Fruit fly (Drosophila melanogaster): ENCODE data around the gene CG42638.

The CG42638 gene

DNA sequence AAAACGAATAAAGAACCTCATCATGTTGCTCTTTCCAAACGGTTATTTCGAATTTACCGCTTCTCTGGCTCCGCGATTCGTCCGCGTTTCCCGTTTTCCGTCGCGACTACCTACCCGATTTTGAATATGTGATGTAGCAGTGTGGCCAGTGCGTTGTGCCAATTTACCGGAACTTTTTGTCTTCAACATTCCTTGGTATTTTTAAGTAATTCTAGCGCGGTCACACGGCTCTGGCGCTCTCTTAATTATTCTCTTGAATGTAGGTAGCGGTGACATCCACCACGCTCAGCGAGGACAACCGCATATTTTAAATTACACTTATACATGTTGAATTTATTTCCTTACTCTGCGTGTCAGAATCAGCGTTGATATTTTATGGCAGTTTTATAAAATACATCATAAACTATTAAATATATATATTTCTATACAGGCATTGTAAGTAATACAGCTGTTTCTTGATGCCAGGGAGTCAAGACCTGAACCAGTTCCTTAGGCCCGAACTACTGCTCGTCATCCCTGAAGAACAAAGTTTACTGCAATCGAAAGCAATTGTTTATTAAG, 44.0 kb upstream of the CG42638 start, which contains the start of the genes CG42637, Gyc76C and SREBP:
Gene CG42637 (minus strand): TSS at position 132 of the 561 bp plus-strand sequence.
Gene Gyc76C (minus strand): TSS at position 132 of the 561 bp plus-strand sequence.
Gene SREBP (plus strand): TSS at position 498 of the 561 bp plus-strand sequence.
- peak; percentile 20 for TF ChIP-seq rgr (GFP tag; optimal IDR thresholded peaks at IDR 0.05)
- TF ChIP-seq brk (GFP tag; optimal IDR thresholded peaks at IDR 0.05) = peak; percentile 83
- no peak for TF ChIP-seq Myc (optimal IDR thresholded peaks at IDR 0.05)
- peak; percentile 37 for TF ChIP-seq HLH106 (tag; optimal IDR thresholded peaks at IDR 0.05)
- peak; percentile 52 for TF ChIP-seq Dif (GFP tag; optimal IDR thresholded peaks at IDR 0.05; ENCODE audit: partially characterized antibody)
- TF ChIP-seq tai (GFP tag; optimal IDR thresholded peaks at IDR 0.05) = no peak
- TF ChIP-seq Rel (GFP tag; optimal IDR thresholded peaks at IDR 0.05) = peak; percentile 38
- peak; percentile 47 for TF ChIP-seq Rel (tag; optimal IDR thresholded peaks at IDR 0.05)
- TF ChIP-seq sage (GFP tag; optimal IDR thresholded peaks at IDR 0.05) = peak; percentile 85
- TF ChIP-seq fru (GFP tag; optimal IDR thresholded peaks at IDR 0.05) = peak; percentile 14
- peak; percentile 38 for TF ChIP-seq Hr83 (GFP tag; optimal IDR thresholded peaks at IDR 0.05; ENCODE audit: poor library complexity, severe bottlenecking)

DNA sequence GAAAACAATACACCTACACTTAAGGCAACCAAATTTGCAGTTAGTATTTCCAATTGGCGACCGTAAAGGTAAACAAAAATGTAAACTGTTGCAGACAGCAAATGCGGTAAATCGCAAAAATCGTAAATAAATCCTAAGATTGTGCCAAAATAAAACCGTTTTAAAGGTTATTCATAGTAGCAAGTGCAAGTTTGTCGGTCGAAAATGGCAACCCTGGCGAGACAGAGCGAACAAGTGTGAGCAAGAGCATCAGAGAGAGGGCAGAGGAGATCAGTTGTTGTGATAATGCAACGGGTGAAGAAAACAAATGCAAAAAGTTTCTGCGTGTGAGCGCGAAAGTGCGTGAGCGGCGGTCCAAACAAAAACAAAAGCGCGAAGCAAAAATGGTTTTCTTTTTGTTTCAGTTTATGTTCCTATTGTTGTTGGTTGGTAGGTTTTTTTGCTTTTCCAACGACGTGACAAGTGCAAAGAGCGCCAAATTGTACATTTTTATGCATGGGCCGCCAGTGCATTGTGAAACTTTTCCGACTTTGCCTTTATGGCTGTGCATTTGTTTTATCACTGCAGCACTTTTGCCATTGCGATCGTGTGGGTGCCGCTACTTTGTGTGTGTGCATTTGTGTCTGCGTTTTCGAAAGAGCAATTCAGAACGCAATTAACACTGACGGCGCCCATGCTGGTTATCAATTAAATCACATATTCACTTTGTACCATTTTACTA, 43.3 kb upstream of the CG42638 start:
- TF ChIP-seq br (GFP tag; optimal IDR thresholded peaks at IDR 0.05) = no peak
- TF ChIP-seq ey (GFP tag; optimal IDR thresholded peaks at IDR 0.05) = no peak
- TF ChIP-seq Hr83 (GFP tag; optimal IDR thresholded peaks at IDR 0.05; ENCODE audit: poor library complexity, severe bottlenecking) = no peak
- no peak for TF ChIP-seq h (GFP tag; optimal IDR thresholded peaks at IDR 0.05)
- no peak for TF ChIP-seq CG9705 (GFP tag; optimal IDR thresholded peaks at IDR 0.05)
- no peak for TF ChIP-seq Jra (GFP tag; optimal IDR thresholded peaks at IDR 0.05)
- TF ChIP-seq dsf (GFP tag; optimal IDR thresholded peaks at IDR 0.05; ENCODE audit: borderline replicate concordance) = no peak
- TF ChIP-seq usp (GFP tag; optimal IDR thresholded peaks at IDR 0.05) = no peak
- TF ChIP-seq Mio (GFP tag; optimal IDR thresholded peaks at IDR 0.05) = no peak
- TF ChIP-seq brk (GFP tag; optimal IDR thresholded peaks at IDR 0.05) = no peak
- no peak for TF ChIP-seq N (GFP tag; optimal IDR thresholded peaks at IDR 0.05)
- TF ChIP-seq tai (GFP tag; optimal IDR thresholded peaks at IDR 0.05) = no peak
- no peak for TF ChIP-seq Vsx2 (GFP tag; optimal IDR thresholded peaks at IDR 0.05; ENCODE audit: partially characterized antibody)
- no peak for TF ChIP-seq HLH106 (tag; optimal IDR thresholded peaks at IDR 0.05)
- no peak for TF ChIP-seq OdsH (GFP tag; optimal IDR thresholded peaks at IDR 0.05)
- TF ChIP-seq Sp1 (GFP tag; optimal IDR thresholded peaks at IDR 0.05) = no peak
- TF ChIP-seq lola (GFP tag; optimal IDR thresholded peaks at IDR 0.05) = no peak
- no peak for TF ChIP-seq Hr78 (GFP tag; optimal IDR thresholded peaks at IDR 0.05)

DNA sequence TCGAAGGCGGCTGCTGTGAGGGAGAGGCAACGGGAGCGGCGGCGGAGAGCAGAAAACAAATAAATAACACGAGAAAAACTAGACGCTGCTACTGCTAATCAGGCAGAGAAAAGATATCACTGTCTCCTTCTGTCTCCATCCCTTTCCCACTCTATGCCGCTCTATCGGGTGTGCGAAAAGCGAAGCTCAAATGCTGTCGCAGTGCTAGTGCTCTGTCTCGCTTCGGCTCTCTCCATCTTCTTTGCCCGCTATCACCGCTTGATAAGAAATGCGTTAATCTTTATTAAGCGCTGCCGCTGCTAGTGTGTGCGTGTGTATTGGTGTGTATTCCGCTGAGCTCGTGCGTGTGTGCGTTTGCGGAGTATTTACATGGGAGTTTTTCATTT, 42.1 kb upstream of the CG42638 start:
- peak; percentile 15 for TF ChIP-seq N (GFP tag; optimal IDR thresholded peaks at IDR 0.05)
- no peak for TF ChIP-seq ey (GFP tag; optimal IDR thresholded peaks at IDR 0.05)
- TF ChIP-seq Dif (GFP tag; optimal IDR thresholded peaks at IDR 0.05; ENCODE audit: partially characterized antibody) = peak; percentile 1

DNA sequence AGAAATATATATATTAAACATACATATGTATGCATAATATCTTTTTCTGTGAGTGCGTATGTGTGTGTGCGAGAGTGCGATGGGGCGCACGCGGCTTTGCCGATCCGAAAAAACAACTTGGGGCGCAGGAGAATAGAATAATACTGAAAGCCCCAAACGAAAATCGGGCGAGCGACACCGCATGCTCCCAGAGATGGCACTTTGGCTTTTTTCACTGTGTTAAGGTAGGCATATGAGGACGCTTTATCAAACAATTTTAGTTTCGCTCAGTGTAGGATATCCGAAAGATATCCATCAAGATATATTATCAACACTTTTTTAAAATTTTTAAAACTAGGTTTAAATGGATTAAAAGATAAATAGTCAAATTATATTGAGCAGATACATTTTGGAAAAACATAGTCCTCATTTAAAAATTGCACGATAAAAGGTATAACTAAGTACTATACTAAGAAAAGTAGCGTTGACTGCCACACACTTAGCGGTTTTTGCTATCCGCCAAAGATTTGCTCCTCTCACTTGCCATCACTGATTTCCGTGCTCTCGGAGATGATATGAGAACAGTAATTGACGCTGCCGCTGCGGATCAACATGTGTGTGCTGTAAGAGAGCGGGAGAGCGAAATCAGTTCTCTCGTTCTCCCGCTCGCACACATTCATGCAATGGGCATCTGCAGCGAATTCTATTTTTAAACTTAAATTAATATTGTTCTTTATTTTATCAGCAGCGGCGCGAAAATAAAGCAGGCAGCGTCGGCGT, 41.6 kb upstream of the CG42638 start:
- no peak for TF ChIP-seq jim (GFP tag; optimal IDR thresholded peaks at IDR 0.05)
- TF ChIP-seq woc (GFP tag; optimal IDR thresholded peaks at IDR 0.05) = peak; percentile 97
- TF ChIP-seq Sp1 (GFP tag; optimal IDR thresholded peaks at IDR 0.05) = peak; percentile 77
- peak; percentile 95 for TF ChIP-seq Dif (GFP tag; optimal IDR thresholded peaks at IDR 0.05; ENCODE audit: partially characterized antibody)
- TF ChIP-seq Abd-B (GFP tag; optimal IDR thresholded peaks at IDR 0.05) = no peak
- TF ChIP-seq br (GFP tag; optimal IDR thresholded peaks at IDR 0.05) = peak; percentile 64
- peak; percentile 72 for TF ChIP-seq rgr (GFP tag; optimal IDR thresholded peaks at IDR 0.05)
- TF ChIP-seq fru (GFP tag; optimal IDR thresholded peaks at IDR 0.05) = peak; percentile 83
- peak; percentile 61 for TF ChIP-seq sage (GFP tag; optimal IDR thresholded peaks at IDR 0.05)
- peak; percentile 73 for TF ChIP-seq ey (GFP tag; optimal IDR thresholded peaks at IDR 0.05)
- peak; percentile 92 to 93 for TF ChIP-seq dl (GFP tag; optimal IDR thresholded peaks at IDR 0.05; ENCODE audit: insufficient read depth in 1 of 2, partially characterized antibody in 2 of 2)
- TF ChIP-seq Hr78 (GFP tag; optimal IDR thresholded peaks at IDR 0.05) = no peak
- no peak for TF ChIP-seq brk (GFP tag; optimal IDR thresholded peaks at IDR 0.05)
- TF ChIP-seq Dfd (GFP tag; optimal IDR thresholded peaks at IDR 0.05) = no peak
- peak; percentile 24 for TF ChIP-seq Hnf4 (GFP tag; optimal IDR thresholded peaks at IDR 0.05)
- TF ChIP-seq Mio (GFP tag; optimal IDR thresholded peaks at IDR 0.05) = no peak
- peak; percentile 21 for TF ChIP-seq CrebA (GFP tag; optimal IDR thresholded peaks at IDR 0.05; ENCODE audit: borderline replicate concordance)
- TF ChIP-seq GATAd (GFP tag; optimal IDR thresholded peaks at IDR 0.05) = no peak
- TF ChIP-seq foxo (GFP tag; optimal IDR thresholded peaks at IDR 0.05) = peak in 1 of 2 experiments; percentile 80
- TF ChIP-seq N (GFP tag; optimal IDR thresholded peaks at IDR 0.05) = no peak
- TF ChIP-seq CG9705 (GFP tag; optimal IDR thresholded peaks at IDR 0.05) = peak; percentile 55
- TF ChIP-seq OdsH (GFP tag; optimal IDR thresholded peaks at IDR 0.05) = peak; percentile 63
- peak; percentile 57 for TF ChIP-seq Rel (GFP tag; optimal IDR thresholded peaks at IDR 0.05)
- TF ChIP-seq Rel (tag; optimal IDR thresholded peaks at IDR 0.05) = peak; percentile 0
- no peak for TF ChIP-seq pan (optimal IDR thresholded peaks at IDR 0.05)
- TF ChIP-seq sv (GFP tag; optimal IDR thresholded peaks at IDR 0.05) = peak; percentile 49
- TF ChIP-seq dmrt93B (GFP tag; optimal IDR thresholded peaks at IDR 0.05) = peak; percentile 49
- no peak for TF ChIP-seq dsf (GFP tag; optimal IDR thresholded peaks at IDR 0.05; ENCODE audit: borderline replicate concordance)
- peak; percentile 91 for TF ChIP-seq HLH106 (tag; optimal IDR thresholded peaks at IDR 0.05)
- TF ChIP-seq Vsx2 (GFP tag; optimal IDR thresholded peaks at IDR 0.05; ENCODE audit: partially characterized antibody) = no peak
- peak; percentile 100 for TF ChIP-seq Myc (optimal IDR thresholded peaks at IDR 0.05)
- TF ChIP-seq Jra (GFP tag; optimal IDR thresholded peaks at IDR 0.05) = peak; percentile 1

Data from whole organism, wandering third instar larva.